Worm (Caenorhabditis elegans) whole organism, young adult: ENCODE data around the gene pcn-1.

Experiments
- B0019.2 ChIP-seq: fragments of 200-800 bp; sonication (Bioruptor generic); conservative IDR thresholded peaks from 2 replicates; pipeline ENCODE4 v1.3.6; 2022; ENCODE audit warnings: missing genetic modification reagents, missing genetic modification characterization, missing compliant biosample characterization
- F37B4.10 ChIP-seq: fragments of 200-800 bp; sonication (Bioruptor generic); IDR thresholded peaks from 2 replicates; pipeline ENCODE4 v1.3.6; 2022; ENCODE audit warnings: missing genetic modification characterization, missing compliant biosample characterization
- let-526 ChIP-seq: fragments of 200-800 bp; sonication (Bioruptor generic); IDR thresholded peaks from 2 replicates; pipeline ENCODE4 v1.3.6; 2022; ENCODE audit warnings: missing genetic modification reagents, missing genetic modification characterization, missing compliant biosample characterization
- lin-35 ChIP-seq, 3 experiments: fragments of 150-350 bp in 2 of 3; sonication (generic microtip) in 1 of 3; optimal IDR thresholded peaks; 2 replicates each; lab custom pipeline; 2014 to 2018; ENCODE audit warnings: missing biosample characterization in 3 of 3, missing genetic modification characterization in 3 of 3, missing genetic modification reagents in 3 of 3
- lsy-27 ChIP-seq: sonication (generic microtip); optimal IDR thresholded peaks from 2 replicates; lab custom pipeline; 2017; ENCODE audit warnings: missing genetic modification characterization, mild to moderate bottlenecking, missing compliant biosample characterization, antibody characterized with exemption, missing genotype, borderline replicate concordance; ENCODE audit not compliant: insufficient read depth
- snpc-4 ChIP-seq, 5 experiments: fragments of 150-350 bp in 1 of 5; sonication (generic microtip) in 4 of 5; optimal IDR thresholded peaks; 2 replicates each; lab custom pipeline; 2014 to 2018; ENCODE audit warnings: missing genetic modification characterization in 5 of 5, missing biosample characterization in 3 of 5, antibody characterized with exemption in 2 of 5, mild to moderate bottlenecking in 2 of 5, missing compliant biosample characterization in 2 of 5, missing genotype in 2 of 5, moderate library complexity in 2 of 5, missing genetic modification reagents in 1 of 5

ce11 chrIV:4080846-4081245 is 31.6 kb upstream of the pcn-1 start, which contains the start of the genes C35B1.9 and C35B1.3:
- no peak for TF ChIP-seq lsy-27
- no peak for TF ChIP-seq lin-35 (GFP tag; optimal IDR thresholded peaks at IDR 0.05; lab: Kevin White, UChicago)
- no peak for TF ChIP-seq snpc-4 (GFP tag; optimal IDR thresholded peaks at IDR 0.05; lab: Kevin White, UChicago)
- no peak for TF ChIP-seq snpc-4 (tag; optimal IDR thresholded peaks at IDR 0.05; lab: Kevin White, UChicago)
- no peak for TF ChIP-seq F37B4.10 (GFP tag; lab: Robert Waterston, UW)
- no peak for TF ChIP-seq let-526 (GFP tag; lab: Robert Waterston, UW)
- TF ChIP-seq B0019.2 (GFP tag; lab: Robert Waterston, UW): no peak
